Fruit fly (Drosophila melanogaster) whole organism, embryonic: ENCODE results near the gene CG16953.

ENCODE experiments used
- Abd-B ChIP-seq: fragments of 200-800 bp; sonication (Bioruptor generic); optimal IDR thresholded peaks from 2 replicates; lab custom pipeline; 2018; ENCODE audit warnings: missing biosample characterization, mild to moderate bottlenecking, missing genetic modification characterization, moderate library complexity
- Atf3 ChIP-seq: fragments of 200-800 bp; sonication (Bioruptor generic); optimal IDR thresholded peaks from 3 replicates; lab custom pipeline; 2016; ENCODE audit warnings: missing biosample characterization, missing genetic modification characterization
- B-H2 ChIP-seq: fragments of 200-800 bp; sonication (Bioruptor generic); optimal IDR thresholded peaks from 2 replicates; lab custom pipeline; 2018; ENCODE audit warnings: missing biosample characterization, mild to moderate bottlenecking, missing genetic modification characterization
- Bdp1 ChIP-seq: fragments of 200-800 bp; sonication (Bioruptor generic); optimal IDR thresholded peaks from 3 replicates; lab custom pipeline; 2016; ENCODE audit warnings: missing biosample characterization, missing genetic modification characterization
- Bgb ChIP-seq: fragments of 200-800 bp; sonication (Bioruptor generic); IDR thresholded peaks from 2 replicates; pipeline ENCODE4 v1.3.6; 2022; ENCODE audit warnings: missing biosample characterization, missing genetic modification characterization; ENCODE audit not compliant: partially characterized antibody
- CG10431 ChIP-seq: fragments of 200-800 bp; sonication (Bioruptor generic); optimal IDR thresholded peaks from 3 replicates; lab custom pipeline; 2018; ENCODE audit warnings: missing biosample characterization, mild to moderate bottlenecking, missing genetic modification characterization
- CG11560 ChIP-seq: fragments of 200-800 bp; sonication (Bioruptor generic); IDR thresholded peaks from 3 replicates; pipeline ENCODE4 v1.3.6; 2022; ENCODE audit warnings: missing biosample characterization, missing genetic modification characterization
- CG12236 ChIP-seq: fragments of 200-800 bp; sonication (Bioruptor generic); optimal IDR thresholded peaks from 2 replicates; lab custom pipeline; 2016; ENCODE audit warnings: missing biosample characterization, missing genetic modification characterization
- CG16779 ChIP-seq: fragments of 200-800 bp; sonication (Bioruptor generic); IDR thresholded peaks from 2 replicates; pipeline ENCODE4 v1.3.6; 2022; ENCODE audit warnings: missing biosample characterization, missing genetic modification characterization
- CG17612 ChIP-seq: fragments of 200-800 bp; sonication (Bioruptor generic); IDR thresholded peaks from 2 replicates; pipeline ENCODE4 v1.3.6; 2022; ENCODE audit warnings: missing biosample characterization, missing genetic modification characterization
- CG18476 ChIP-seq: fragments of 200-800 bp; sonication (Bioruptor generic); optimal IDR thresholded peaks from 2 replicates; lab custom pipeline; 2016; ENCODE audit warnings: missing biosample characterization, mild to moderate bottlenecking, missing genetic modification characterization
- CG2889 ChIP-seq: fragments of 200-800 bp; sonication (Bioruptor generic); IDR thresholded peaks from 3 replicates; pipeline ENCODE4 v1.3.6; 2022; ENCODE audit warnings: missing biosample characterization, missing genetic modification characterization
- CG30020 ChIP-seq: fragments of 200-800 bp; optimal IDR thresholded peaks from 2 replicates; lab custom pipeline; 2019; ENCODE audit warnings: missing biosample characterization, mild to moderate bottlenecking, missing genetic modification characterization, moderate library complexity
- CG30431 ChIP-seq: fragments of 200-800 bp; sonication (Bioruptor generic); optimal IDR thresholded peaks from 2 replicates; lab custom pipeline; 2017; ENCODE audit warnings: missing biosample characterization, missing genetic modification characterization
- CG33213 ChIP-seq: fragments of 200-800 bp; sonication (Bioruptor generic); optimal IDR thresholded peaks from 3 replicates; lab custom pipeline; 2016; ENCODE audit warnings: missing biosample characterization, missing genetic modification characterization
- CG4328 ChIP-seq: fragments of 200-800 bp; sonication (Bioruptor generic); optimal IDR thresholded peaks from 3 replicates; lab custom pipeline; 2017; ENCODE audit warnings: missing biosample characterization, missing genetic modification reagents, missing genetic modification characterization
- CG4730 ChIP-seq: fragments of 200-800 bp; sonication (Bioruptor generic); IDR thresholded peaks from 2 replicates; pipeline ENCODE4 v1.3.6; 2022; ENCODE audit warnings: missing biosample characterization, missing genetic modification characterization
- CG5953 ChIP-seq: fragments of 200-800 bp; sonication (Bioruptor generic); IDR thresholded peaks from 2 replicates; pipeline ENCODE4 v1.3.6; 2022; ENCODE audit warnings: missing biosample characterization, missing genetic modification characterization
- CG6654 ChIP-seq: fragments of 200-800 bp; sonication (Bioruptor generic); optimal IDR thresholded peaks from 2 replicates; lab custom pipeline; 2017; ENCODE audit warnings: missing biosample characterization, mild to moderate bottlenecking, missing genetic modification characterization
- CG6813 ChIP-seq: fragments of 200-800 bp; sonication (Bioruptor generic); optimal IDR thresholded peaks from 2 replicates; lab custom pipeline; 2017; ENCODE audit warnings: missing biosample characterization, missing genetic modification characterization, mild to moderate bottlenecking, moderate library complexity, missing genetic modification reagents
- CG8388 ChIP-seq: fragments of 200-800 bp; sonication (Bioruptor generic); optimal IDR thresholded peaks from 2 replicates; lab custom pipeline; 2019; ENCODE audit warnings: missing biosample characterization, mild to moderate bottlenecking, missing genetic modification characterization, moderate library complexity
- Doc3 ChIP-seq: fragments of 200-800 bp; sonication (Bioruptor generic); IDR thresholded peaks from 3 replicates; pipeline ENCODE4 v1.3.6; 2022; ENCODE audit warnings: missing biosample characterization, missing genetic modification characterization; ENCODE audit not compliant: partially characterized antibody
- Gug ChIP-seq: fragments of 200-800 bp; sonication (Bioruptor generic); IDR thresholded peaks from 4 replicates; pipeline ENCODE4 v1.3.6; 2022; ENCODE audit warnings: missing biosample characterization, missing genetic modification characterization
- H15 ChIP-seq: fragments of 200-800 bp; sonication (Bioruptor generic); IDR thresholded peaks from 3 replicates; pipeline ENCODE4 v1.3.6; 2022; ENCODE audit warnings: missing biosample characterization, missing genetic modification characterization
- Kr ChIP-seq: fragments of 200-800 bp; sonication (Bioruptor generic); optimal IDR thresholded peaks from 2 replicates; lab custom pipeline; 2017; ENCODE audit warnings: missing biosample characterization, mild to moderate bottlenecking, missing genetic modification characterization
- MTF-1 ChIP-seq: fragments of 200-800 bp; sonication (Bioruptor generic); optimal IDR thresholded peaks from 2 replicates; lab custom pipeline; 2018; ENCODE audit warnings: missing biosample characterization, mild to moderate bottlenecking, missing genetic modification characterization, borderline replicate concordance
- NC2α ChIP-seq: fragments of 200-800 bp; sonication (Bioruptor generic); optimal IDR thresholded peaks from 2 replicates; lab custom pipeline; 2016; ENCODE audit warnings: missing biosample characterization, missing genetic modification characterization
- Oaz ChIP-seq: fragments of 200-800 bp; sonication (Bioruptor generic); IDR thresholded peaks from 2 replicates; pipeline ENCODE4 v1.3.6; 2022; ENCODE audit warnings: missing biosample characterization, missing genetic modification characterization
- PHDP ChIP-seq: fragments of 200-800 bp; sonication (Bioruptor generic); optimal IDR thresholded peaks from 3 replicates; lab custom pipeline; 2018; ENCODE audit warnings: missing biosample characterization, mild to moderate bottlenecking, missing genetic modification characterization, moderate library complexity
- Xrp1 ChIP-seq: fragments of 200-800 bp; sonication (Bioruptor generic); IDR thresholded peaks from 2 replicates; pipeline ENCODE4 v1.3.6; 2022; ENCODE audit warnings: missing biosample characterization, missing genetic modification characterization
- ab ChIP-seq: fragments of 200-800 bp; sonication (Bioruptor generic); optimal IDR thresholded peaks from 2 replicates; lab custom pipeline; 2016; ENCODE audit warnings: missing biosample characterization, missing genetic modification characterization
- al ChIP-seq: fragments of 200-800 bp; sonication (Bioruptor generic); IDR thresholded peaks from 2 replicates; pipeline ENCODE4 v1.3.6; 2022; ENCODE audit warnings: missing biosample characterization, missing genetic modification characterization
- amos ChIP-seq: fragments of 200-800 bp; sonication (Bioruptor generic); IDR thresholded peaks from 2 replicates; pipeline ENCODE4 v1.3.6; 2022; ENCODE audit warnings: missing biosample characterization, missing genetic modification characterization; ENCODE audit not compliant: partially characterized antibody
- az2 ChIP-seq: fragments of 200-800 bp; sonication (Bioruptor generic); optimal IDR thresholded peaks from 3 replicates; lab custom pipeline; 2016; ENCODE audit warnings: missing biosample characterization, missing genetic modification characterization
- chinmo ChIP-seq: fragments of 200-800 bp; sonication (Bioruptor generic); IDR thresholded peaks from 4 replicates; pipeline ENCODE4 v1.3.6; 2022; ENCODE audit warnings: missing biosample characterization, missing genetic modification characterization; ENCODE audit not compliant: partially characterized antibody
- dm ChIP-seq: fragments of 200-800 bp; sonication (Bioruptor generic); optimal IDR thresholded peaks from 3 replicates; lab custom pipeline; 2016; ENCODE audit warnings: missing biosample characterization, missing genetic modification characterization
- dysf ChIP-seq: fragments of 200-800 bp; sonication (Bioruptor generic); IDR thresholded peaks from 3 replicates; pipeline ENCODE4 v1.3.6; 2022; ENCODE audit warnings: missing biosample characterization, missing genetic modification characterization
- ems ChIP-seq: fragments of 200-800 bp; sonication (Bioruptor generic); optimal IDR thresholded peaks from 3 replicates; lab custom pipeline; 2016; ENCODE audit warnings: missing biosample characterization, missing genetic modification characterization
- eve ChIP-seq, 2 experiments: fragments of >200 bp; optimal IDR thresholded peaks; 2 replicates each; lab custom pipeline; 2017; ENCODE audit warnings: missing biosample characterization in 2 of 2, missing genetic modification characterization in 2 of 2
- ewg ChIP-seq: fragments of 200-800 bp; sonication (Bioruptor generic); optimal IDR thresholded peaks from 3 replicates; lab custom pipeline; 2017; ENCODE audit warnings: mild to moderate bottlenecking, missing biosample characterization, missing genetic modification reagents, missing genetic modification characterization
- ftz-f1 ChIP-seq: fragments of 200-800 bp; sonication (Bioruptor generic); optimal IDR thresholded peaks from 2 replicates; lab custom pipeline; 2016; ENCODE audit warnings: missing biosample characterization, missing genetic modification characterization
- gem ChIP-seq: fragments of 200-800 bp; sonication (Bioruptor generic); optimal IDR thresholded peaks from 2 replicates; lab custom pipeline; 2019; ENCODE audit warnings: missing biosample characterization, mild to moderate bottlenecking, missing genetic modification characterization, moderate library complexity
- ken ChIP-seq: fragments of 200-800 bp; sonication (Bioruptor generic); IDR thresholded peaks from 3 replicates; pipeline ENCODE4 v1.3.6; 2022; ENCODE audit warnings: missing biosample characterization, missing genetic modification characterization
- sug ChIP-seq: fragments of 200-800 bp; optimal IDR thresholded peaks from 2 replicates; lab custom pipeline; 2019; ENCODE audit warnings: missing biosample characterization, mild to moderate bottlenecking, missing genetic modification characterization, moderate library complexity
- toy ChIP-seq: fragments of 200-800 bp; sonication (Bioruptor generic); IDR thresholded peaks from 2 replicates; pipeline ENCODE4 v1.3.6; 2022; ENCODE audit warnings: missing biosample characterization, missing genetic modification characterization
- trem ChIP-seq: fragments of 200-800 bp; optimal IDR thresholded peaks from 3 replicates; lab custom pipeline; 2019; ENCODE audit warnings: missing biosample characterization, mild to moderate bottlenecking, missing genetic modification characterization, moderate library complexity
- trh ChIP-seq: fragments of 200-800 bp; sonication (Bioruptor generic); optimal IDR thresholded peaks from 2 replicates; lab custom pipeline; 2016; ENCODE audit warnings: missing biosample characterization, missing genetic modification characterization
- unc-4 ChIP-seq: fragments of 200-800 bp; sonication (Bioruptor generic); IDR thresholded peaks from 2 replicates; pipeline ENCODE4 v1.3.6; 2022; ENCODE audit warnings: missing biosample characterization, missing genetic modification characterization; ENCODE audit not compliant: partially characterized antibody
- vvl ChIP-seq: fragments of 200-800 bp; sonication (Bioruptor generic); IDR thresholded peaks from 2 replicates; pipeline ENCODE4 v1.3.6; 2022; ENCODE audit warnings: missing biosample characterization, missing genetic modification characterization

The CG16953 gene

dm6 chr3R:20592517-20593462, 7.2 kb upstream of the CG16953 start, which contains the start of the genes Pus1 and bon:
Gene Pus1, minus strand, starts transcription at chr3R:20592671.
Gene bon, plus strand, starts transcription at chr3R:20593139.
- TF ChIP-seq CG10431 (GFP tag; lab: Kevin White, UChicago) (no peak), eve (GFP tag; optimal IDR thresholded peaks at IDR 0.05; lab: Kevin White, UChicago) (no peak), CG6813 (GFP tag; lab: Kevin White, UChicago) (no peak), az2 (GFP tag; lab: Kevin White, UChicago) (no peak), H15 (GFP tag; lab: Robert Waterston, UW) (no peak), trh (GFP tag; lab: Kevin White, UChicago) (no peak), Doc3 (GFP tag; lab: Robert Waterston, UW) (no peak), CG12236 (GFP tag; lab: Kevin White, UChicago) (no peak), CG30020 (tag; lab: Kevin White, UChicago) (peak; percentile 43), CG33213 (GFP tag; lab: Kevin White, UChicago) (peak; percentile 36), B-H2 (GFP tag; lab: Kevin White, UChicago) (no peak), gem (tag; lab: Kevin White, UChicago) (no peak), amos (GFP tag; lab: Robert Waterston, UW) (peak; percentile 32; the same call in 1 of the 2 replicates), CG4730 (GFP tag; lab: Robert Waterston, UW) (no peak), CG18476 (no peak), CG16779 (GFP tag; lab: Robert Waterston, UW) (no peak), unc-4 (no peak), PHDP (tag; lab: Kevin White, UChicago) (no peak), Abd-B (GFP tag; lab: Kevin White, UChicago) (no peak), Bgb (GFP tag; lab: Robert Waterston, UW) (peak; percentile 57), CG4328 (GFP tag; lab: Kevin White, UChicago) (no peak), NC2α (GFP tag; lab: Kevin White, UChicago) (no peak), CG5953 (GFP tag; lab: Robert Waterston, UW) (0 out of 2 replicates have a peak, but pooled peaks have one; percentile 26), CG30431 (GFP tag; lab: Kevin White, UChicago) (no peak), chinmo (GFP tag; lab: Robert Waterston, UW) (no peak), dm (GFP tag; lab: Kevin White, UChicago) (peak; percentile 53), toy (GFP tag; lab: Robert Waterston, UW) (no peak), Oaz (GFP tag; lab: Robert Waterston, UW) (no peak), ewg (GFP tag; lab: Kevin White, UChicago) (no peak), ftz-f1 (GFP tag; lab: Kevin White, UChicago) (peak; percentile 85), ems (GFP tag; lab: Kevin White, UChicago) (peak; percentile 19), ken (GFP tag; lab: Robert Waterston, UW) (peak; percentile 34; the same call in 1 of the 3 replicates), CG6654 (GFP tag; lab: Kevin White, UChicago) (no peak), dysf (GFP tag; lab: Robert Waterston, UW) (no peak), al (no peak), CG11560 (tag; lab: Robert Waterston, UW) (no peak), CG2889 (GFP tag; lab: Robert Waterston, UW) (no peak), CG8388 (GFP tag; lab: Kevin White, UChicago) (no peak), MTF-1 (GFP tag; lab: Kevin White, UChicago) (no peak), ab (GFP tag; lab: Kevin White, UChicago) (no peak), Kr (GFP tag; lab: Kevin White, UChicago) (no peak), vvl (GFP tag; lab: Robert Waterston, UW) (peak; percentile 87), Bdp1 (GFP tag; lab: Kevin White, UChicago) (no peak), CG17612 (GFP tag; lab: Robert Waterston, UW) (no peak), Atf3 (peak; percentile 17), Xrp1 (GFP tag; lab: Robert Waterston, UW) (no peak), trem (peak; percentile 51), sug (tag; lab: Kevin White, UChicago) (peak; percentile 47), Gug (no peak)
